Worm (Caenorhabditis elegans): ENCODE measurements around the gene ZK287.7.

DNA sequence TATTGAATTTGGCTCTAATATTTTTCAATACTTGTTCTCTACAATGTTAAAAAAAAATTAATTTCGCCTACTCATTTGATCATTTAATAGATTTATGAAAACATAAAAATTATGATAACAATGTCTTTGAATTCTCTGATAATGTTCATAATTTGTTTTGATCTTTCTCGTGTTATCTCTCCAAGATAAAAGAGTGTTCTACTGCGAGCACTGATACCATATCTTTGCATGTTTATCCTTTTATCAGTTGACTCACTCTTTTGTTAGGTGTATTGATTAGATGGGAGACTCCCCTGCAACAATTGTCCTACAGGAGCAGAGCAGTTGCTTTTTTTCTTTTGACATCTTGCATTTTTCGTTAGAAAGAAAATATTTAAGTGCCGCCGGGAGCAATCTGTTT is 6.4 kb downstream of the ZK287.7 start:
- no peak for TF ChIP-seq lin-13 (GFP tag; optimal IDR thresholded peaks at IDR 0.05)
- no peak for TF ChIP-seq unc-62 (GFP tag; optimal IDR thresholded peaks at IDR 0.05 in 1 of 2)
- TF ChIP-seq unc-62 (tag; optimal IDR thresholded peaks at IDR 0.05): no peak
- no peak for TF ChIP-seq zip-2 (tag; optimal IDR thresholded peaks at IDR 0.05)
- TF ChIP-seq zag-1 (tag; optimal IDR thresholded peaks at IDR 0.05): no peak
- no peak for TF ChIP-seq aly-2 (tag; optimal IDR thresholded peaks at IDR 0.05)
- no peak for TF ChIP-seq lin-39 (tag; optimal IDR thresholded peaks at IDR 0.05)
- TF ChIP-seq ceh-82 (tag; optimal IDR thresholded peaks at IDR 0.05): no peak
- TF ChIP-seq nhr-76 (tag; optimal IDR thresholded peaks at IDR 0.05): no peak
- no peak for TF ChIP-seq daf-12 (tag; optimal IDR thresholded peaks at IDR 0.05)
